Worm (Caenorhabditis elegans): ENCODE data around the gene Y39A1A.2.

The Y39A1A.2 gene

DNA sequence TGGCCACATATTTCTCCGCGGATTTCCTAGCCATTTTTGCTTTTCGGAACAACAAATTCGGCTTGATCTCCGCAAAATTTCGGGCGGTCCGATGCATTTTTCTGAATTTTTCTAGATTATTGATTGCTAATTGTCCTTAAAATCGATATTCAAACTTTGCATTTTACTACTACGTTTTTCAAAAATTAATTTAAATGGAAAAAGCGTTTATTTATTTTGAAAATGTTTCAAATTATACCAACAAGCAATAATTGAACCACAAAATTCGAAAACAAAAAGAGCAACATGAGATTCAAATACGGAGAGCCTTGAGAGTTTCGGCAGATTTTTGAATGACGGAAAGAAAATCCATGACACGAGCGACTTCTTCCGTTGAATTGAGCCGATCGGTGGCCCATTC is 8.3 kb downstream of the Y39A1A.2 start, which contains the start of gene Y45F3A.9 (continued):
- TF ChIP-seq pha-4 (tag; optimal IDR thresholded peaks at IDR 0.05) (no peak), ekl-4 (GFP tag; IDR thresholded peaks at IDR 0.05) (no peak), sptf-2 (GFP tag; optimal IDR thresholded peaks at IDR 0.05) (no peak), attf-6 (GFP tag; IDR thresholded peaks at IDR 0.05) (no peak)

DNA sequence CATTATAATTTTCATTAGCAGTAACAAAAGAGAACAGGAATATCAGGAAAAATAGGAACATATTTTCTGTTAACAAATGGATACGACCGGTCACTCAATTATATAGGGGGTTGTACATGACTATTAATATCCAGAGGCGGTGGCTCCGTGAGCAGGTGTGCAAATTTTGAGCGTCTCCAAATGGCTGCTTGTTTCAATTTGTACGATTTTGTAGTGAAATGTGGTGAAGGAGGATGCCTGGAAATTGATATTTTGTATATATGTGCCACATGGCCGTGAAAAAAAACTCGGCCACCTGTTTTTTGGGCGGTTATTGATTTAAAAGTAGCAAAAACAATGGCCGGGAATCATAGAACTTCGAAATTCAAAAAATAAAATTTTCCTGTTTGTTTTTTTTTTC is 10.6 kb downstream of the Y39A1A.2 start, which contains the start of gene Y45F3A.8:
Gene Y45F3A.8 (minus strand): TSS at position 101 of the 400 bp plus-strand sequence.
- TF ChIP-seq ceh-79 (tag; optimal IDR thresholded peaks at IDR 0.05) (no peak), sdz-38 (tag; optimal IDR thresholded peaks at IDR 0.05) (no peak), madf-6 (GFP tag; IDR thresholded peaks at IDR 0.05) (no peak), fkh-3 (tag; optimal IDR thresholded peaks at IDR 0.05) (no peak)

DNA sequence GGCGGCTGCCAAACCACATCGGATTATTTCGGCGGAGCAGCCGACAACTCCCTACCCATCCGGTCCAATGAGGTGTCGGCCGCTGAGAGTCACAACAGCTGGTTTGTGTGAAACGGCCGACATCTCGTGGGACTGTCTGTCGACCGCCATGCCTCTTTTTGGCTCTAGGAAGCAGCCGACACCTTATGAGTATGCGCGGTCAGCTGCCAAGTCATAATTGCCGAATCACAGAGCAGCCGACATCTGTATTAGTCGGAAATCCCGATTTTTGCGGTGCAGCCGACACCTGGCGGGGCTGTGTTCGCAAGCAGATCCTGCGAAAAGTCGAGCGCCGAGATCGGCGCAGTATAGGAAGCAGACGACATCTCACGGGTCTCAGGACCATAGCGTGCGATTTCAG is 11.3 kb downstream of the Y39A1A.2 start:
- TF ChIP-seq lin-35 (GFP tag; optimal IDR thresholded peaks at IDR 0.05) (no peak), egl-44 (GFP tag; IDR thresholded peaks at IDR 0.05) (no peak), tbx-9 (tag; optimal IDR thresholded peaks at IDR 0.05; ENCODE audit: borderline replicate concordance) (no peak), ceh-40 (GFP tag; IDR thresholded peaks at IDR 0.05) (no peak), snpc-4 (GFP tag; optimal IDR thresholded peaks at IDR 0.05) (peak; percentile 49), snpc-4 (tag; optimal IDR thresholded peaks at IDR 0.05) (no peak), tbp1 (GFP tag; optimal IDR thresholded peaks at IDR 0.05) (no peak), lin-40 (tag; optimal IDR thresholded peaks at IDR 0.05) (no peak), zfh-2 (GFP tag; conservative IDR thresholded peaks at IDR 0.05) (peak; percentile 76), hsf-1 (GFP tag; IDR thresholded peaks at IDR 0.05) (no peak), B0336.3 (GFP tag; IDR thresholded peaks at IDR 0.05) (no peak), attf-6 (GFP tag; IDR thresholded peaks at IDR 0.05) (no peak)

DNA sequence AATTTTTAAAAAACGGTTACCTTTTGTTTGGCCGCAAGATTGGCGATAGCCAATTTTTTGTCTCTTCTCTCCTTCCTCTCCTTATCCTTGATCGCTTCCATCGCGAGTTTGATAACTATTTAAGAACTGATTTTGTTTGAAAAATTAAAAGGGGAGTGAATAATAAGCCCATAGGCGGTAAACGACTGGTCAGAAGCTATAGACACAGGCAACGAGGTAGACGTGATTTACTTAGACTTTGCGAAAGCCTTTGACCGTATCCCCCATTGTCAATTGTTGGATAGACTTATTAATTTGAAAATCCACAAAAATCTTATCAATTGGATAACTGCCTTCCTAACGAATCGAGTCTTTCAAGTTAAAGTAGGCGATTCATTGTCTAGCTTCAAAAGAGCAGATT is 17.1 kb downstream of the Y39A1A.2 start, which contains the start of gene Y45F3A.5:
Gene Y45F3A.5 (minus strand): TSS at position 101 of the 400 bp plus-strand sequence.
- TF ChIP-seq unc-62 (GFP tag; optimal IDR thresholded peaks at IDR 0.05) (no peak), ztf-28 (GFP tag; IDR thresholded peaks at IDR 0.05) (no peak), snpc-4 (GFP tag; optimal IDR thresholded peaks at IDR 0.05) (no peak), snpc-4 (tag; optimal IDR thresholded peaks at IDR 0.05) (no peak), Y56A3A.18 (GFP tag; IDR thresholded peaks at IDR 0.05) (no peak), ets-4 (GFP tag; optimal IDR thresholded peaks at IDR 0.05) (no peak), somi-1 (GFP tag; optimal IDR thresholded peaks at IDR 0.05) (no peak)

DNA sequence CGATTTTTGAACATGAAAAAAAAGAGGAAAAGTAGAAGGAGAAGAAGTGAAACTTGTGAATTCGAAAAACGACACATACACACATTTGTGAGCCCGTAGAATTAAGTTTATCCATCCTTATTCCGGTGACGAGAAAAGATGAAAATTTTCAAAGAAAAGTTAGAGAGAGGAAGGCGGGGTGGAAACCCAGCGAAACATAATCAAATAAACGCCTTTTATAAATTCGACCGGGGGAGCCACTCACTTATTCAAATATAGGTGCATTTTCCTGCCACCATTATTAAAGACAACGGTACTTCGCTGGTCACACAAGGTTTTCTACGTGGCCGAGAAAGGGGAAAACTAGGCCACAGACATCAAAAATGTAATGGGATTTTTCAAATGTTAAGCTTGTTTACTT is 19.9 kb downstream of the Y39A1A.2 start:
- TF ChIP-seq lin-26 (GFP tag; IDR thresholded peaks at IDR 0.05): 0 out of 2 replicates have a peak, but pooled peaks have one; percentile 25
- TF ChIP-seq ceh-100 (GFP tag; IDR thresholded peaks at IDR 0.05): no peak
- TF ChIP-seq F37B4.10 (GFP tag; IDR thresholded peaks at IDR 0.05): no peak

DNA sequence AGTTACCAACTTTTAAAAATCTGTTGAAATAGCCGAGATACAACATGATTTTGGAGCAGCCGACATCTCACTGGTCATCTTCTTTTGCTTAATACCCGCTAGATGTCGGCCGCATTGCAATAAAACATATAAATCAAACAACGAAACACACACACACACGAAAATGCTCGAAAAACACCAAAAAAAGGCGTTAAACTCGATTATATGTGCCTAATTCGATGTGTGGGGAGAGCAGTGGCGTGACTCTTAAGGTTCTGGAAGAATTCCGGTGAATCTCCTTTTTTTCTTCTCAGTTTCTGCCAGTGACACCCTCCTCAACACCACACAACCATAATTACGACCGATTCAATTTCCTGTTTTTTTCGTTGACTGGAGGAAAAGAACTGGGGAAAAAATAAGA is 23.2 kb downstream of the Y39A1A.2 start:
- TF ChIP-seq madf-6 (GFP tag; IDR thresholded peaks at IDR 0.05) (no peak), snpc-4 (GFP tag; optimal IDR thresholded peaks at IDR 0.05) (no peak), snpc-4 (tag; optimal IDR thresholded peaks at IDR 0.05) (peak in 2 of 4 experiments; percentile 36 to 69), egrh-3 (GFP tag; IDR thresholded peaks at IDR 0.05) (no peak)

DNA sequence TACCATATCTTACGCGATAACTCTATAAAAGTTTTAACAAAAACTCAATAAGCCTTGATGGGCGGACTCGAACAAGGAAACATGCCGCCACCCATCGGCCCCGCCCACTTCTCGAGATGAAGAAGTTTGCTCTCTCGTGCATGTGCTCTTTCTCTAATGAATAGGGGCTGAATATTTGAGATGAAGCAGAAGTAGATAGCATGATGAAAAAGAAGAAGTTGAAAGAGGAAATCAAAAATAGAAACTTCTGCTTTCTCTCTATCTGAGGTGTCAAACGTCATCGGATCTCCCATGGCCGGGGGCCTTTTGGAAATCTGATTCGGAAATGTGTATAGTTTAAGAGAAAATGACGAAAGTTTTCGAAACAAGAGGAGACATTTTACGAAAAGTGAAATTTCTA is 24.5 kb downstream of the Y39A1A.2 start:
- TF ChIP-seq hmg-20 (GFP tag; IDR thresholded peaks at IDR 0.05) (no peak), B0019.2 (GFP tag; conservative IDR thresholded peaks at IDR 0.05) (no peak)
